Worm (Caenorhabditis elegans): Measurements from ENCODE around the gene grd-5.
A peak's percentile ranks its signal among the peaks of the same experiment; 100 is the strongest.

grd-5 gene

ce11 chrV:8606099-8606696 is 12.6 kb upstream of the grd-5 start, which contains the start of gene vps-60 (continued):
- TF ChIP-seq nhr-90 (tag; optimal IDR thresholded peaks at IDR 0.05) (peak; percentile 48), ztf-25 (GFP tag; IDR thresholded peaks at IDR 0.05) (no peak), cebp-1 (GFP tag; IDR thresholded peaks at IDR 0.05) (peak; percentile 73), cebp-1 (tag; optimal IDR thresholded peaks at IDR 0.05) (peak; percentile 92), lin-54 (GFP tag; optimal IDR thresholded peaks at IDR 0.05) (peak; percentile 73), madf-3 (GFP tag; IDR thresholded peaks at IDR 0.05) (peak; percentile 99), lin-26 (GFP tag; IDR thresholded peaks at IDR 0.05) (peak; percentile 55), attf-3 (GFP tag; conservative IDR thresholded peaks at IDR 0.05) (peak; percentile 50; the same call in 1 of the 2 replicates), madf-6 (GFP tag; IDR thresholded peaks at IDR 0.05) (peak; percentile 85), nfya-1 (tag; optimal IDR thresholded peaks at IDR 0.05; ENCODE audit: borderline replicate concordance, insufficient read depth) (no peak), nhr-120 (GFP tag; IDR thresholded peaks at IDR 0.05) (no peak), ztf-26 (tag; optimal IDR thresholded peaks at IDR 0.05) (peak; percentile 90), nfyb-1 (GFP tag; IDR thresholded peaks at IDR 0.05) (peak; percentile 78), snpc-1.1 (tag; optimal IDR thresholded peaks at IDR 0.05; ENCODE audit: insufficient read depth) (peak; percentile 45), K12H6.12 (tag; optimal IDR thresholded peaks at IDR 0.05) (peak; percentile 92), die-1 (tag; optimal IDR thresholded peaks at IDR 0.05) (peak; percentile 41), ekl-4 (GFP tag; IDR thresholded peaks at IDR 0.05) (peak; percentile 88), aptf-3 (GFP tag; IDR thresholded peaks at IDR 0.05) (no peak), pha-4 (tag; optimal IDR thresholded peaks at IDR 0.05) (peak; percentile 82), ceh-79 (tag; optimal IDR thresholded peaks at IDR 0.05) (no peak), zfh-2 (GFP tag; conservative IDR thresholded peaks at IDR 0.05) (peak; percentile 97), ama-1 (optimal IDR thresholded peaks at IDR 0.05) (no peak), ama-1 (GFP tag; optimal IDR thresholded peaks at IDR 0.05) (peak in 1 of 2 experiments; percentile 11), T07F8.4 (tag; optimal IDR thresholded peaks at IDR 0.05) (no peak), snpc-4 (GFP tag; optimal IDR thresholded peaks at IDR 0.05) (peak; percentile 49), snpc-4 (tag; optimal IDR thresholded peaks at IDR 0.05) (peak; percentile 69 to 80 (median 76)), tbp1 (GFP tag; optimal IDR thresholded peaks at IDR 0.05) (peak; percentile 70), F33H1.4 (GFP tag; IDR thresholded peaks at IDR 0.05) (peak; percentile 92), ztf-3 (GFP tag; optimal IDR thresholded peaks at IDR 0.05) (peak; percentile 2), F52B5.7 (tag; optimal IDR thresholded peaks at IDR 0.05) (no peak), chd-7 (tag; optimal IDR thresholded peaks at IDR 0.05) (peak; percentile 68), Y67H2A.10 (GFP tag; conservative IDR thresholded peaks at IDR 0.05) (no peak), aptf-2 (GFP tag; conservative IDR thresholded peaks at IDR 0.05) (no peak), pbrm-1 (GFP tag; IDR thresholded peaks at IDR 0.05) (peak; percentile 78; the same call in 1 of the 2 replicates), lsl-1 (GFP tag; optimal IDR thresholded peaks at IDR 0.05) (peak; percentile 62), Y53G8AR.9 (GFP tag; conservative IDR thresholded peaks at IDR 0.05) (peak; percentile 86), akir-1 (GFP tag; optimal IDR thresholded peaks at IDR 0.05) (no peak), attf-5 (GFP tag; optimal IDR thresholded peaks at IDR 0.05) (peak; percentile 97), tbx-9 (tag; optimal IDR thresholded peaks at IDR 0.05; ENCODE audit: borderline replicate concordance) (no peak), attf-6 (GFP tag; IDR thresholded peaks at IDR 0.05) (no peak), unc-62 (GFP tag; optimal IDR thresholded peaks at IDR 0.05) (peak; percentile 64), ceh-27 (GFP tag; optimal IDR thresholded peaks at IDR 0.05) (peak; percentile 86), tlf-1 (GFP tag; optimal IDR thresholded peaks at IDR 0.05) (peak; percentile 80), egl-18 (GFP tag; IDR thresholded peaks at IDR 0.05) (0 out of 2 replicates have a peak, but pooled peaks have one; percentile 29), athp-1 (tag; optimal IDR thresholded peaks at IDR 0.05) (peak; percentile 81), hlh-26 (GFP tag; conservative IDR thresholded peaks at IDR 0.05) (no peak), hmg-20 (GFP tag; IDR thresholded peaks at IDR 0.05) (0 out of 2 replicates have a peak, but pooled peaks have one; percentile 10), let-607 (tag; optimal IDR thresholded peaks at IDR 0.05) (peak; percentile 21 to 81)
